Worm (Caenorhabditis elegans): ENCODE data around the gene R07E5.5.

DNA sequence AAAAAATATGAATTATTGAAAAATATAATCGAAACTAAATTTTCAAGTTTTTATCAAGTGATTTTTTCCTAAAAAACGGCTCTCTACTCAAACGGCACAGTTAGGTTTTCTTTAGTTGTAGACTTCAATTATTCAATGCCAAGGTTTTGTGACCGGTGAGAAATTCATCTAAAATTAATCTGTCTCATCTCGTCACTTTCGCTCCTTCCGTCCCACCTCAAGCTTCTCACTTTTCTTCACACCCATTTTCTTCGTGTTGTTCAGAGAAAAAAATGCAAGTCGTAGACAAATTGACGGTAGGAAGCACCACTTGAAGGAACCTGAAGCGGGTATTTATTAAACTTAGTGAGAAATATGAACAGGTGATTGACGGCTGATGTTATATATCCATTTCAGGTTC lies 5.9 kb upstream of the R07E5.5 start:
- no peak for TF ChIP-seq aha-1 (tag; optimal IDR thresholded peaks at IDR 0.05)
- no peak for TF ChIP-seq hlh-17 (GFP tag; optimal IDR thresholded peaks at IDR 0.05; ENCODE audit: borderline replicate concordance)
- TF ChIP-seq grh-1 (GFP tag; IDR thresholded peaks at IDR 0.05), result no peak
- no peak for TF ChIP-seq hpl-2 (GFP tag; optimal IDR thresholded peaks at IDR 0.05)
- TF ChIP-seq ama-1 (optimal IDR thresholded peaks at IDR 0.05), result no peak
- TF ChIP-seq pag-3 (tag; optimal IDR thresholded peaks at IDR 0.05; ENCODE audit: borderline replicate concordance, insufficient read depth), result no peak
- no peak for TF ChIP-seq lin-14 (GFP tag; optimal IDR thresholded peaks at IDR 0.05)
- no peak for TF ChIP-seq ces-1 (GFP tag; optimal IDR thresholded peaks at IDR 0.05)
- TF ChIP-seq unc-62 (GFP tag; optimal IDR thresholded peaks at IDR 0.05), result no peak
- TF ChIP-seq snpc-4 (tag; optimal IDR thresholded peaks at IDR 0.05), result no peak
- TF ChIP-seq skn-1 (tag; optimal IDR thresholded peaks at IDR 0.05), result no peak
- TF ChIP-seq ceh-82 (tag; optimal IDR thresholded peaks at IDR 0.05), result no peak

All from whole organism, L1 larva.